Fruit fly (Drosophila melanogaster) whole organism, embryonic: Measurements from ENCODE around the gene CG15011.
A peak's percentile ranks its signal among the peaks of the same experiment; 100 is the strongest.

ENCODE experiments used
- Asciz ChIP-seq: fragments of 200-800 bp; sonication (Bioruptor generic); optimal IDR thresholded peaks from 2 replicates; lab custom pipeline; 2017; ENCODE audit warnings: missing biosample characterization, mild to moderate bottlenecking, missing genetic modification characterization, missing genetic modification reagents
- B-H2 ChIP-seq: fragments of 200-800 bp; sonication (Bioruptor generic); optimal IDR thresholded peaks from 2 replicates; lab custom pipeline; 2018; ENCODE audit warnings: missing biosample characterization, mild to moderate bottlenecking, missing genetic modification characterization
- Blimp-1 ChIP-seq: fragments of 200-800 bp; sonication (Bioruptor generic); optimal IDR thresholded peaks from 3 replicates; lab custom pipeline; 2018; ENCODE audit warnings: missing biosample characterization, missing genetic modification characterization, mild to moderate bottlenecking, moderate library complexity, missing genetic modification reagents
- BtbVII ChIP-seq: fragments of 200-800 bp; sonication (Bioruptor generic); optimal IDR thresholded peaks from 3 replicates; lab custom pipeline; 2017; ENCODE audit warnings: missing biosample characterization, mild to moderate bottlenecking, missing genetic modification characterization
- CG10147 ChIP-seq: fragments of 200-800 bp; sonication (Bioruptor generic); optimal IDR thresholded peaks from 2 replicates; lab custom pipeline; 2019; ENCODE audit warnings: missing biosample characterization, mild to moderate bottlenecking, missing genetic modification characterization, moderate library complexity
- CG10431 ChIP-seq: fragments of 200-800 bp; sonication (Bioruptor generic); optimal IDR thresholded peaks from 3 replicates; lab custom pipeline; 2018; ENCODE audit warnings: missing biosample characterization, mild to moderate bottlenecking, missing genetic modification characterization
- CG10979 ChIP-seq: fragments of 200-800 bp; sonication (Bioruptor generic); optimal IDR thresholded peaks from 2 replicates; lab custom pipeline; 2018; ENCODE audit warnings: missing biosample characterization, mild to moderate bottlenecking, missing genetic modification characterization, moderate library complexity
- CG11456 ChIP-seq: fragments of 200-800 bp; sonication (Bioruptor generic); IDR thresholded peaks from 3 replicates; pipeline ENCODE4 v1.3.6; 2022; ENCODE audit warnings: missing biosample characterization, missing genetic modification characterization
- CG12659 ChIP-seq: fragments of 200-800 bp; sonication (Bioruptor generic); optimal IDR thresholded peaks from 3 replicates; lab custom pipeline; 2017; ENCODE audit warnings: mild to moderate bottlenecking, missing biosample characterization, missing genetic modification reagents, missing genetic modification characterization
- CG14710 ChIP-seq: fragments of 200-800 bp; sonication (Bioruptor generic); optimal IDR thresholded peaks from 3 replicates; lab custom pipeline; 2019; ENCODE audit warnings: missing biosample characterization, mild to moderate bottlenecking, missing genetic modification characterization, moderate library complexity
- CG1603 ChIP-seq: fragments of 200-800 bp; sonication (Bioruptor generic); optimal IDR thresholded peaks from 2 replicates; lab custom pipeline; 2019; ENCODE audit warnings: missing biosample characterization, mild to moderate bottlenecking, missing genetic modification characterization, moderate library complexity
- CG17359 ChIP-seq: fragments of 200-800 bp; sonication (Bioruptor generic); optimal IDR thresholded peaks from 3 replicates; lab custom pipeline; 2018; ENCODE audit warnings: missing biosample characterization, mild to moderate bottlenecking, missing genetic modification characterization, moderate library complexity
- CG17361 ChIP-seq: fragments of 200-800 bp; sonication (Bioruptor generic); IDR thresholded peaks from 3 replicates; pipeline ENCODE4 v1.3.6; 2022; ENCODE audit warnings: missing biosample characterization, missing genetic modification characterization
- CG18262 ChIP-seq: fragments of 200-800 bp; optimal IDR thresholded peaks from 3 replicates; lab custom pipeline; 2019; ENCODE audit warnings: missing biosample characterization, mild to moderate bottlenecking, missing genetic modification characterization, moderate library complexity
- CG2712 ChIP-seq: fragments of 200-800 bp; optimal IDR thresholded peaks from 3 replicates; lab custom pipeline; 2019; ENCODE audit warnings: missing biosample characterization, mild to moderate bottlenecking, missing genetic modification characterization, moderate library complexity
- CG3281 ChIP-seq: fragments of 200-800 bp; sonication (Bioruptor generic); optimal IDR thresholded peaks from 3 replicates; lab custom pipeline; 2017; ENCODE audit warnings: missing biosample characterization, mild to moderate bottlenecking, missing genetic modification characterization
- CG3847 ChIP-seq: fragments of 200-800 bp; sonication (Bioruptor generic); IDR thresholded peaks from 2 replicates; pipeline ENCODE4 v1.3.6; 2022; ENCODE audit warnings: missing biosample characterization, missing genetic modification characterization
- CG4617 ChIP-seq: fragments of 200-800 bp; sonication (Bioruptor generic); optimal IDR thresholded peaks from 3 replicates; lab custom pipeline; 2016; ENCODE audit warnings: missing biosample characterization, missing genetic modification characterization, borderline replicate concordance
- CG6791 ChIP-seq: fragments of 200-800 bp; sonication (Bioruptor generic); IDR thresholded peaks from 3 replicates; pipeline ENCODE4 v1.3.6; 2022; ENCODE audit warnings: missing biosample characterization, missing genetic modification characterization; ENCODE audit not compliant: partially characterized antibody
- CG8924 ChIP-seq: fragments of 200-800 bp; optimal IDR thresholded peaks from 3 replicates; lab custom pipeline; 2019; ENCODE audit warnings: missing biosample characterization, mild to moderate bottlenecking, missing genetic modification characterization, moderate library complexity
- CG9932 ChIP-seq: fragments of 200-800 bp; sonication (Bioruptor generic); IDR thresholded peaks from 2 replicates; pipeline ENCODE4 v1.3.6; 2022; ENCODE audit warnings: missing biosample characterization, missing genetic modification characterization
- Dfd ChIP-seq, 2 experiments: fragments of >200 bp; optimal IDR thresholded peaks; 2 replicates each; lab custom pipeline; 2017; ENCODE audit warnings: missing biosample characterization in 2 of 2, missing genetic modification characterization in 2 of 2
- E2f2 ChIP-seq: fragments of 200-800 bp; sonication (Bioruptor generic); IDR thresholded peaks from 2 replicates; pipeline ENCODE4 v1.3.6; 2022; ENCODE audit warnings: missing biosample characterization, missing genetic modification characterization
- MESR4 ChIP-seq: fragments of 200-800 bp; sonication (Bioruptor generic); optimal IDR thresholded peaks from 2 replicates; lab custom pipeline; 2018; ENCODE audit warnings: missing biosample characterization, mild to moderate bottlenecking, missing genetic modification characterization, moderate library complexity
- Med ChIP-seq: fragments of 200-800 bp; sonication (Bioruptor generic); peaks from one replicate; lab custom pipeline; 2016; ENCODE audit warnings: missing biosample characterization, missing genetic modification characterization, mild to moderate bottlenecking, inconsistent platforms, moderate library complexity
- PHDP ChIP-seq: fragments of 200-800 bp; sonication (Bioruptor generic); optimal IDR thresholded peaks from 3 replicates; lab custom pipeline; 2018; ENCODE audit warnings: missing biosample characterization, mild to moderate bottlenecking, missing genetic modification characterization, moderate library complexity
- Rfx ChIP-seq: fragments of 200-800 bp; sonication (Bioruptor generic); IDR thresholded peaks from 2 replicates; pipeline ENCODE4 v1.3.6; 2022; ENCODE audit warnings: missing biosample characterization, missing genetic modification characterization
- Sox100B ChIP-seq: fragments of 200-800 bp; sonication (Bioruptor generic); optimal IDR thresholded peaks from 3 replicates; lab custom pipeline; 2018; ENCODE audit warnings: missing biosample characterization, mild to moderate bottlenecking, missing genetic modification characterization
- Sry-δ ChIP-seq: fragments of 200-800 bp; sonication (Bioruptor generic); optimal IDR thresholded peaks from 2 replicates; lab custom pipeline; 2016; ENCODE audit warnings: missing biosample characterization, missing genetic modification characterization
- Stat92E ChIP-seq, 3 experiments: fragments of >200 bp in 2 of 3; fragments of 200-800 bp in 1 of 3; sonication (Bioruptor generic) in 1 of 3; optimal IDR thresholded peaks; 2 replicates each; lab custom pipeline; 2017 to 2019; ENCODE audit warnings: missing biosample characterization in 3 of 3, missing genetic modification characterization in 3 of 3, mild to moderate bottlenecking in 1 of 3, moderate library complexity in 1 of 3
- bcd ChIP-seq: fragments of 200-800 bp; sonication (Bioruptor generic); optimal IDR thresholded peaks from 2 replicates; lab custom pipeline; 2017; ENCODE audit warnings: missing biosample characterization, mild to moderate bottlenecking, missing genetic modification characterization
- chinmo ChIP-seq: fragments of 200-800 bp; sonication (Bioruptor generic); IDR thresholded peaks from 4 replicates; pipeline ENCODE4 v1.3.6; 2022; ENCODE audit warnings: missing biosample characterization, missing genetic modification characterization; ENCODE audit not compliant: partially characterized antibody
- ci ChIP-seq: fragments of 200-800 bp; sonication (Bioruptor generic); IDR thresholded peaks from 3 replicates; pipeline ENCODE4 v1.3.6; 2022; ENCODE audit warnings: missing biosample characterization, missing genetic modification characterization
- crc ChIP-seq: fragments of 200-800 bp; sonication (Bioruptor generic); optimal IDR thresholded peaks from 2 replicates; lab custom pipeline; 2016; ENCODE audit warnings: missing biosample characterization, missing genetic modification characterization
- gsb-n ChIP-seq: fragments of 200-800 bp; sonication (Bioruptor generic); optimal IDR thresholded peaks from 3 replicates; lab custom pipeline; 2018; ENCODE audit warnings: missing biosample characterization, mild to moderate bottlenecking, missing genetic modification characterization
- hth ChIP-seq: fragments of >200 bp; optimal IDR thresholded peaks from 2 replicates; lab custom pipeline; 2017; ENCODE audit warnings: inconsistent platforms
- lbe ChIP-seq: fragments of 200-800 bp; sonication (Bioruptor generic); optimal IDR thresholded peaks from 2 replicates; lab custom pipeline; 2016; ENCODE audit warnings: missing biosample characterization, mild to moderate bottlenecking, missing genetic modification characterization
- lilli ChIP-seq: fragments of 200-800 bp; sonication (Bioruptor generic); optimal IDR thresholded peaks from 3 replicates; lab custom pipeline; 2016; ENCODE audit warnings: missing biosample characterization, missing genetic modification characterization
- odd ChIP-seq: fragments of 200-800 bp; sonication (Bioruptor generic); optimal IDR thresholded peaks from 2 replicates; lab custom pipeline; 2017; ENCODE audit warnings: missing biosample characterization, mild to moderate bottlenecking, missing genetic modification characterization
- phol ChIP-seq: fragments of 200-800 bp; sonication (Bioruptor generic); optimal IDR thresholded peaks from 3 replicates; lab custom pipeline; 2018; ENCODE audit warnings: missing biosample characterization, mild to moderate bottlenecking, missing genetic modification characterization, moderate library complexity
- row ChIP-seq: fragments of 200-800 bp; sonication (Bioruptor generic); IDR thresholded peaks from 3 replicates; pipeline ENCODE4 v1.3.6; 2022; ENCODE audit warnings: missing biosample characterization, missing genetic modification characterization
- scrt ChIP-seq: fragments of 200-800 bp; sonication (Bioruptor generic); optimal IDR thresholded peaks from 2 replicates; lab custom pipeline; 2018; ENCODE audit warnings: missing biosample characterization, mild to moderate bottlenecking, missing genetic modification characterization, moderate library complexity
- sens ChIP-seq: fragments of 200-800 bp; sonication (Bioruptor generic); peaks from one replicate; lab custom pipeline; 2016; ENCODE audit warnings: missing biosample characterization, missing genetic modification characterization
- sisA ChIP-seq: fragments of 200-800 bp; sonication (Bioruptor generic); IDR thresholded peaks from 2 replicates; pipeline ENCODE4 v1.3.6; 2022; ENCODE audit warnings: missing biosample characterization, missing genetic modification characterization
- stc ChIP-seq: fragments of 200-800 bp; sonication (Bioruptor generic); IDR thresholded peaks from 2 replicates; pipeline ENCODE4 v1.3.6; 2022; ENCODE audit warnings: missing biosample characterization, missing genetic modification characterization
- vvl ChIP-seq: fragments of 200-800 bp; sonication (Bioruptor generic); IDR thresholded peaks from 2 replicates; pipeline ENCODE4 v1.3.6; 2022; ENCODE audit warnings: missing biosample characterization, missing genetic modification characterization
- zen ChIP-seq: fragments of 200-800 bp; sonication (Bioruptor generic); optimal IDR thresholded peaks from 3 replicates; lab custom pipeline; 2018; ENCODE audit warnings: missing biosample characterization, mild to moderate bottlenecking, missing genetic modification characterization, moderate library complexity

The CG15011 gene

dm6 chr3L:4288591-4289056 is 29.7 kb upstream of the CG15011 start, which contains the start of gene Hexo1 (continued):
- TF ChIP-seq CG8924 (tag; lab: Kevin White, UChicago): peak; percentile 25
- peak; percentile 79 for TF ChIP-seq row (GFP tag; lab: Robert Waterston, UW)
- TF ChIP-seq zen (tag; lab: Kevin White, UChicago): no peak
- peak; percentile 11 for TF ChIP-seq Blimp-1 (GFP tag; lab: Kevin White, UChicago)
- peak; percentile 36 for TF ChIP-seq odd (GFP tag; lab: Kevin White, UChicago)
- peak; percentile 40 for TF ChIP-seq CG17359 (tag; lab: Kevin White, UChicago)
- TF ChIP-seq hth (lab: Kevin White, UChicago): no peak
- TF ChIP-seq CG6791: 0 out of 3 replicates have a peak, but pooled peaks have one; percentile 22
- TF ChIP-seq BtbVII (GFP tag; lab: Kevin White, UChicago): peak; percentile 21
- peak; percentile 42 for TF ChIP-seq CG3281
- TF ChIP-seq lilli (GFP tag; lab: Kevin White, UChicago): peak; percentile 39
- 0 out of 4 replicates have a peak, but pooled peaks have one; percentile 47 for TF ChIP-seq chinmo (GFP tag; lab: Robert Waterston, UW)
- TF ChIP-seq phol (tag; lab: Kevin White, UChicago): peak; percentile 10
- peak; percentile 3 for TF ChIP-seq CG10147
- peak; percentile 56; the same call in 1 of the 3 replicates for TF ChIP-seq ci (GFP tag; lab: Robert Waterston, UW)
- peak; percentile 10 for TF ChIP-seq bcd (GFP tag; lab: Kevin White, UChicago)
- no peak for TF ChIP-seq CG14710
- peak; percentile 23 for TF ChIP-seq CG1603
- TF ChIP-seq PHDP (tag; lab: Kevin White, UChicago): peak; percentile 48

- TF ChIP-seq CG4617 (GFP tag; lab: Kevin White, UChicago) (peak; percentile 6), CG3847 (0 out of 2 replicates have a peak, but pooled peaks have one; percentile 9), sisA (GFP tag; lab: Robert Waterston, UW) (peak; percentile 14; the same call in 1 of the 2 replicates), B-H2 (peak; percentile 26), Sry-δ (no peak), MESR4 (peak; percentile 41), Rfx (GFP tag; lab: Robert Waterston, UW) (0 out of 2 replicates have a peak, but pooled peaks have one; percentile 30), bcd (GFP tag; lab: Kevin White, UChicago) (peak; percentile 20), scrt (GFP tag; lab: Kevin White, UChicago) (peak; percentile 57), ci (GFP tag; lab: Robert Waterston, UW) (peak; percentile 44; the same call in 2 of the 3 replicates), stc (GFP tag; lab: Robert Waterston, UW) (peak; percentile 7; the same call in 1 of the 2 replicates), CG8924 (tag; lab: Kevin White, UChicago) (peak; percentile 38), crc (GFP tag; lab: Kevin White, UChicago) (no peak), CG18262 (tag; lab: Kevin White, UChicago) (peak; percentile 31), sens (GFP tag; lab: Kevin White, UChicago) (peak; percentile 64), CG12659 (GFP tag; lab: Kevin White, UChicago) (peak; percentile 40), CG2712 (tag; lab: Kevin White, UChicago) (peak; percentile 32), gsb-n (peak; percentile 30), CG10431 (GFP tag; lab: Kevin White, UChicago) (peak; percentile 25), E2f2 (GFP tag; lab: Robert Waterston, UW) (peak; percentile 44), Sox100B (GFP tag; lab: Kevin White, UChicago) (peak; percentile 58), CG10979 (tag; lab: Kevin White, UChicago) (peak; percentile 44), Asciz (GFP tag; lab: Kevin White, UChicago) (peak; percentile 28), Stat92E (GFP tag; optimal IDR thresholded peaks at IDR 0.05; lab: Kevin White, UChicago) (peak in 1 of 3 experiments; percentile 6), lbe (GFP tag; lab: Kevin White, UChicago) (peak; percentile 46), CG17361 (peak; percentile 55; the same call in 2 of the 3 replicates), Med (peak; percentile 59), Dfd (GFP tag; optimal IDR thresholded peaks at IDR 0.05; lab: Kevin White, UChicago) (no peak), vvl (GFP tag; lab: Robert Waterston, UW) (peak; percentile 46), row (GFP tag; lab: Robert Waterston, UW) (peak; percentile 82), CG9932 (peak; percentile 15; the same call in 1 of the 2 replicates), CG11456 (GFP tag; lab: Robert Waterston, UW) (no peak)
Observed at dm6 chr3L:4286784-4287183, 27.8 kb upstream of the CG15011 start, which contains the start of gene TfIIEbeta. Gene TfIIEbeta (plus strand): TSS chr3L:4287038.
